Fruit fly (Drosophila melanogaster): Measurements from ENCODE around the gene mRpL17.

dm6 chr3L:257618-258475 lies 6.7 kb upstream of the mRpL17 start, which contains the start of the genes DIP2 and wac:
- TF ChIP-seq CG8301 (tag; optimal IDR thresholded peaks at IDR 0.05) (no peak), CG15710 (tag; optimal IDR thresholded peaks at IDR 0.05) (peak; percentile 22), CG34367 (tag; optimal IDR thresholded peaks at IDR 0.05) (no peak), CG14655 (GFP tag; optimal IDR thresholded peaks at IDR 0.05) (no peak)
